Fruit fly (Drosophila melanogaster): ENCODE measurements around the gene Polr3I.

DNA sequence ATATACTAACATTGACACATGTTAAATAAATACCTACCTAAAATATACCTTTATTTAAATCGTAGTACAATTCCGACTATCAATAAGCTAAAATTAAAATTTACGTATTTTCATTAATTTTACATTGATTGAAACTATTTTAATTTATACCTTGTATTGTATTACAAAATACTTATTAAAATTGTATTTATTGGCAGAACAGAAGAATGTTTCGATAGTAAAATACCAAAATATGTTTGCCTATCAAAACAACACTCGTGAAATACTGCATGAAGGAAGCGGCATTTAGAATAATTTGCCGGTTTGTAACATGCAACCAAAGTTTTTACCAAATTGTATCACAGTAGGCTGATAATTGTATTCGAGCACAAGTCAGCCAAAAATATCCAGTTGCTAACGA is 2.2 kb downstream of the Polr3I start, which contains the start of the genes DENR and CG4880:
- TF ChIP-seq psq (optimal IDR thresholded peaks at IDR 0.05) (no peak), Sin3A (optimal IDR thresholded peaks at IDR 0.05) (no peak), insv (optimal IDR thresholded peaks at IDR 0.05) (no peak), Myc (optimal IDR thresholded peaks at IDR 0.05) (no peak), h (optimal IDR thresholded peaks at IDR 0.05) (no peak)
